Worm (Caenorhabditis elegans) whole organism, late embryonic: ENCODE measurements around the gene Y75B8A.10.

Source experiments
- F13H6.1 ChIP-seq: sonication (generic microtip); optimal IDR thresholded peaks from 2 replicates; lab custom pipeline; 2016; ENCODE audit warnings: missing genetic modification characterization, missing compliant biosample characterization
- ceh-45 ChIP-seq: fragments of 200-800 bp; sonication (Bioruptor generic); IDR thresholded peaks from 2 replicates; pipeline ENCODE4 v1.3.6; 2022; ENCODE audit warnings: missing genetic modification reagents, missing genetic modification characterization, missing compliant biosample characterization
- elt-2 ChIP-seq: sonication (generic microtip); optimal IDR thresholded peaks from 2 replicates; lab custom pipeline; 2016; ENCODE audit warnings: missing genetic modification reagents, missing genetic modification characterization, missing compliant biosample characterization
- fkh-10 ChIP-seq: fragments of 150-350 bp; optimal IDR thresholded peaks from 2 replicates; lab custom pipeline; 2014; ENCODE audit warnings: missing biosample characterization, missing genetic modification reagents, missing genetic modification characterization
- hlh-8 ChIP-seq: sonication (generic microtip); optimal IDR thresholded peaks from 2 replicates; lab custom pipeline; 2016; ENCODE audit warnings: missing genotype, missing genetic modification characterization, missing compliant biosample characterization
- unc-55 ChIP-seq: sonication (generic microtip); optimal IDR thresholded peaks from 2 replicates; lab custom pipeline; 2017; ENCODE audit warnings: missing biosample characterization, missing genetic modification reagents, missing genetic modification characterization

DNA sequence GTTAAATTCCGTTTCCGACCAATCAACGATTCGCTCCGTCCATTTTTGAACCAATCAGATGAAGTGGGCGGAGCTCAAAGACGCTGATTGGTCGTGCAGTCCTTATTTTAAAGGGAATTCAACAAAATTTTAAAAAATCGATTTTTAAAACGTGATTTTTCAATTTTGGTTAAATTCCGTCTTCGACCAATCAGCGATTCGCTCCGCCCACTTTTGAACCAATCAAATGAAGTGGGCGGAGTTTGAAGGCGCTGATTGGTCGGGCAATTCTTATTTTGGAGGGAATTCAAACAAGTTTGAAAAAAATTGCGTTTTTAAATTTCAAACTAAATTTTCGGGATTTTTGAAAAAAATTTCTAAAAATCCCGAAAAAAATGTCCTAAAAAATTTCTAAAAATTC lies 29.3 kb downstream of the Y75B8A.10 start:
- no peak for TF ChIP-seq fkh-10
- no peak for TF ChIP-seq elt-2 (tag; lab: Kevin White, UChicago)
- no peak for TF ChIP-seq F13H6.1 (tag; lab: Kevin White, UChicago)
- TF ChIP-seq unc-55 (GFP tag; lab: Kevin White, UChicago): no peak
- no peak for TF ChIP-seq hlh-8 (tag; lab: Kevin White, UChicago)
- no peak for TF ChIP-seq ceh-45
